Fruit fly (Drosophila melanogaster): ENCODE data around the gene Or22b.

DNA sequence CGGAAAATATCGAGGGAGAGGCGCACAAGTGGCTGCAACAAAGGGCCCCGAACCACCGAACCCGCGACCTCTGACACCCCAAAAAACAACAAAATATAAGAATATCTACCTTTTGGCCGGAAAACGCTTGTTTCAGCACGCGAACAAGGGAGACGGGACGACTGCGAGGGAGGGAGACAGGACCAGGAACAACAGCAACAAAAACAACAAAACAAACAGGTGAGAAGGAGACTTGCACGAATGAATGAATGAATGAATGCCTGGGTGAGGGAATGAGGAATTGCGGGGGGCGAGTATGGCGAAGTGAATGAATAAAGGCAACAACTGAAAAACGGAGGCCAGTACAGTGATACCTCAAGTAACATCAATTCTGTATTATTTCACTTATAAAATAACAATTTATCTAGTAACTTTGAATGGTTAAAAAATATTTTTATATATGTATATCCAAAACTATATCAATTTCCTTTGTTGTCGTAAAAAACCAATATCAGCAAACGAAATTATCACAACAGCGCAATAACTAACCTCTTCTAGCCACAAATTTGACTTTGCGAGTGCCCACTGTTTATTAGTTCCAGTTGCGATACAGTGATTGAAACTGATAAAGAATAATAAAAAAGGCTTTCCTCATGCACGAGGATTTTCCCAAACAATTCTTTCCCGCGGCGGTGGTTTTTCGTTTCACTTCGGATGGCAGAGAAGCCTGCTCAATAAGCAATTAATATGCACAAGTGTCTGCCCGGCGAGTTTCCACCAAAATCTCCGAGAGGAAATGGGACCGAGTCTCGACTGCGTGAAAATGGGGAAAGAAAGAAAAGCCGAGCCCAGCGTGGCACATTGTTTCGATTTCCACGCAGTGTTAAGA is 34.4 kb downstream of the Or22b start:
- TF ChIP-seq CTCF (optimal IDR thresholded peaks at IDR 0.05) (no peak), CG8478 (optimal IDR thresholded peaks at IDR 0.05) (no peak)

Data from S2 (cell line).